Fruit fly (Drosophila melanogaster) whole organism, embryonic: ENCODE results near the gene Trf5.

Experiments
- Antp ChIP-seq: fragments of 200-800 bp; sonication (Bioruptor generic); optimal IDR thresholded peaks from 3 replicates; lab custom pipeline; 2016; ENCODE audit warnings: missing biosample characterization, missing genetic modification characterization
- CG10209 ChIP-seq: fragments of 200-800 bp; sonication (Bioruptor generic); optimal IDR thresholded peaks from 3 replicates; lab custom pipeline; 2017; ENCODE audit warnings: missing biosample characterization, mild to moderate bottlenecking, missing genetic modification characterization, missing genetic modification reagents
- CG1024 ChIP-seq: fragments of 200-800 bp; sonication (Bioruptor generic); IDR thresholded peaks from 2 replicates; pipeline ENCODE4 v1.3.6; 2022; ENCODE audit warnings: missing biosample characterization, missing genetic modification characterization
- CG11695 ChIP-seq: fragments of 200-800 bp; sonication (Bioruptor generic); IDR thresholded peaks from 3 replicates; pipeline ENCODE4 v1.3.6; 2022; ENCODE audit warnings: missing biosample characterization, missing genetic modification characterization
- CG12219 ChIP-seq: fragments of 200-800 bp; sonication (Bioruptor generic); optimal IDR thresholded peaks from 3 replicates; lab custom pipeline; 2018; ENCODE audit warnings: missing biosample characterization, mild to moderate bottlenecking, missing genetic modification characterization
- CG12769 ChIP-seq: fragments of 200-800 bp; sonication (Bioruptor generic); optimal IDR thresholded peaks from 2 replicates; lab custom pipeline; 2019; ENCODE audit warnings: missing biosample characterization, mild to moderate bottlenecking, missing genetic modification characterization, moderate library complexity
- CG13775 ChIP-seq: fragments of 200-800 bp; sonication (Bioruptor generic); optimal IDR thresholded peaks from 3 replicates; lab custom pipeline; 2017; ENCODE audit warnings: missing biosample characterization, mild to moderate bottlenecking, missing genetic modification characterization
- CG14014 ChIP-seq: fragments of 200-800 bp; sonication (Bioruptor generic); IDR thresholded peaks from 2 replicates; pipeline ENCODE4 v1.3.6; 2022; ENCODE audit warnings: missing biosample characterization, missing genetic modification characterization
- CG15269 ChIP-seq: fragments of 200-800 bp; sonication (Bioruptor generic); optimal IDR thresholded peaks from 2 replicates; lab custom pipeline; 2018; ENCODE audit warnings: missing biosample characterization, mild to moderate bottlenecking, missing genetic modification characterization, moderate library complexity
- CG2678 ChIP-seq: fragments of 200-800 bp; sonication (Bioruptor generic); optimal IDR thresholded peaks from 3 replicates; lab custom pipeline; 2019; ENCODE audit warnings: missing biosample characterization, mild to moderate bottlenecking, missing genetic modification characterization, moderate library complexity
- CG32532 ChIP-seq: fragments of 200-800 bp; sonication (Bioruptor generic); IDR thresholded peaks from 2 replicates; pipeline ENCODE4 v1.3.6; 2022; ENCODE audit warnings: missing biosample characterization, missing genetic modification characterization
- CG34422 ChIP-seq: fragments of 200-800 bp; sonication (Bioruptor generic); IDR thresholded peaks from 3 replicates; pipeline ENCODE4 v1.3.6; 2022; ENCODE audit warnings: missing biosample characterization, missing genetic modification characterization
- CG4360 ChIP-seq: fragments of 200-800 bp; sonication (Bioruptor generic); IDR thresholded peaks from 2 replicates; pipeline ENCODE4 v1.3.6; 2022; ENCODE audit warnings: missing biosample characterization, missing genetic modification characterization
- CG5953 ChIP-seq: fragments of 200-800 bp; sonication (Bioruptor generic); IDR thresholded peaks from 2 replicates; pipeline ENCODE4 v1.3.6; 2022; ENCODE audit warnings: missing biosample characterization, missing genetic modification characterization
- CG6175 ChIP-seq: fragments of 200-800 bp; sonication (Bioruptor generic); IDR thresholded peaks from 3 replicates; pipeline ENCODE4 v1.3.6; 2022; ENCODE audit warnings: missing biosample characterization, missing genetic modification characterization
- CG6689 ChIP-seq: fragments of 200-800 bp; sonication (Bioruptor generic); IDR thresholded peaks from 2 replicates; pipeline ENCODE4 v1.3.6; 2022; ENCODE audit warnings: missing biosample characterization, missing genetic modification characterization
- CG7357 ChIP-seq: fragments of 200-800 bp; sonication (Bioruptor generic); IDR thresholded peaks from 3 replicates; pipeline ENCODE4 v1.3.6; 2022; ENCODE audit warnings: missing biosample characterization, missing genetic modification characterization
- CG7786 ChIP-seq: fragments of 200-800 bp; sonication (Bioruptor generic); optimal IDR thresholded peaks from 2 replicates; lab custom pipeline; 2016; ENCODE audit warnings: missing biosample characterization, missing genetic modification characterization
- CG7963 ChIP-seq: fragments of 200-800 bp; sonication (Bioruptor generic); IDR thresholded peaks from 3 replicates; pipeline ENCODE4 v1.3.6; 2022; ENCODE audit warnings: missing biosample characterization, missing genetic modification characterization; ENCODE audit not compliant: partially characterized antibody
- CG9437 ChIP-seq: fragments of 200-800 bp; sonication (Bioruptor generic); optimal IDR thresholded peaks from 2 replicates; lab custom pipeline; 2018; ENCODE audit warnings: missing biosample characterization, mild to moderate bottlenecking, missing genetic modification characterization
- CHES-1-like ChIP-seq: fragments of 200-800 bp; sonication (Bioruptor generic); optimal IDR thresholded peaks from 2 replicates; lab custom pipeline; 2016; ENCODE audit warnings: missing biosample characterization, missing genetic modification characterization
- D19B ChIP-seq: fragments of 200-800 bp; sonication (Bioruptor generic); optimal IDR thresholded peaks from 2 replicates; lab custom pipeline; 2017; ENCODE audit warnings: missing biosample characterization, mild to moderate bottlenecking, missing genetic modification characterization
- E2f2 ChIP-seq: fragments of 200-800 bp; sonication (Bioruptor generic); IDR thresholded peaks from 2 replicates; pipeline ENCODE4 v1.3.6; 2022; ENCODE audit warnings: missing biosample characterization, missing genetic modification characterization
- GATAe ChIP-seq: fragments of 200-800 bp; sonication (Bioruptor generic); conservative IDR thresholded peaks from 2 replicates; pipeline ENCODE4 v1.3.6; 2022; ENCODE audit warnings: missing biosample characterization, missing genetic modification characterization
- Hr3 ChIP-seq: fragments of 200-800 bp; sonication (Bioruptor generic); optimal IDR thresholded peaks from 3 replicates; lab custom pipeline; 2016; ENCODE audit warnings: missing biosample characterization, missing genetic modification characterization
- Hr39 ChIP-seq: fragments of >200 bp; optimal IDR thresholded peaks from 2 replicates; lab custom pipeline; 2017
- Hsf ChIP-seq: fragments of 200-800 bp; sonication (Bioruptor generic); optimal IDR thresholded peaks from 3 replicates; lab custom pipeline; 2016; ENCODE audit warnings: missing biosample characterization, missing genetic modification characterization
- Lpt ChIP-seq: fragments of >200 bp; optimal IDR thresholded peaks from 2 replicates; lab custom pipeline; 2018; ENCODE audit warnings: missing biosample characterization, missing genetic modification characterization
- Meics ChIP-seq: fragments of 200-800 bp; sonication (Bioruptor generic); optimal IDR thresholded peaks from 2 replicates; lab custom pipeline; 2017; ENCODE audit warnings: missing biosample characterization, mild to moderate bottlenecking, missing genetic modification characterization
- Mes4 ChIP-seq: fragments of 200-800 bp; sonication (Bioruptor generic); optimal IDR thresholded peaks from 2 replicates; lab custom pipeline; 2016; ENCODE audit warnings: missing biosample characterization, missing genetic modification characterization
- Opbp ChIP-seq: fragments of 200-800 bp; sonication (Bioruptor generic); IDR thresholded peaks from 3 replicates; pipeline ENCODE4 v1.3.6; 2022; ENCODE audit warnings: missing biosample characterization, missing genetic modification characterization; ENCODE audit not compliant: partially characterized antibody
- Sry-β ChIP-seq: fragments of 200-800 bp; sonication (Bioruptor generic); optimal IDR thresholded peaks from 2 replicates; lab custom pipeline; 2018; ENCODE audit warnings: missing biosample characterization, mild to moderate bottlenecking, missing genetic modification characterization, moderate library complexity
- Taf1 ChIP-seq: fragments of 200-800 bp; sonication (Bioruptor generic); IDR thresholded peaks from 2 replicates; pipeline ENCODE4 v1.3.6; 2022; ENCODE audit warnings: missing biosample characterization, missing genetic modification characterization
- Usf ChIP-seq: fragments of 200-800 bp; sonication (Bioruptor generic); optimal IDR thresholded peaks from 2 replicates; lab custom pipeline; 2017; ENCODE audit warnings: missing genotype, missing biosample characterization, missing genetic modification characterization
- Xbp1 ChIP-seq: fragments of 200-800 bp; sonication (Bioruptor generic); optimal IDR thresholded peaks from 3 replicates; lab custom pipeline; 2016; ENCODE audit warnings: missing biosample characterization, mild to moderate bottlenecking, missing genetic modification characterization
- YL-1 ChIP-seq: fragments of 200-800 bp; sonication (Bioruptor generic); optimal IDR thresholded peaks from 3 replicates; lab custom pipeline; 2017; ENCODE audit warnings: missing biosample characterization, mild to moderate bottlenecking, missing genetic modification characterization
- ac ChIP-seq: fragments of 200-800 bp; sonication (Bioruptor generic); optimal IDR thresholded peaks from 3 replicates; lab custom pipeline; 2017; ENCODE audit warnings: missing biosample characterization, mild to moderate bottlenecking, missing genetic modification characterization
- al ChIP-seq: fragments of 200-800 bp; sonication (Bioruptor generic); IDR thresholded peaks from 2 replicates; pipeline ENCODE4 v1.3.6; 2022; ENCODE audit warnings: missing biosample characterization, missing genetic modification characterization
- bbx ChIP-seq: fragments of 200-800 bp; sonication (Bioruptor generic); IDR thresholded peaks from 2 replicates; pipeline ENCODE4 v1.3.6; 2022; ENCODE audit warnings: missing biosample characterization, missing genetic modification characterization; ENCODE audit not compliant: partially characterized antibody
- chm ChIP-seq: fragments of 200-800 bp; sonication (Bioruptor generic); IDR thresholded peaks from 2 replicates; pipeline ENCODE4 v1.3.6; 2022; ENCODE audit warnings: missing biosample characterization, missing genetic modification characterization
- ci ChIP-seq: fragments of 200-800 bp; sonication (Bioruptor generic); IDR thresholded peaks from 3 replicates; pipeline ENCODE4 v1.3.6; 2022; ENCODE audit warnings: missing biosample characterization, missing genetic modification characterization
- dmrt99B ChIP-seq: fragments of 200-800 bp; sonication (Bioruptor generic); optimal IDR thresholded peaks from 2 replicates; lab custom pipeline; 2018; ENCODE audit warnings: missing biosample characterization, mild to moderate bottlenecking, missing genetic modification characterization, moderate library complexity
- fd3F ChIP-seq: fragments of 200-800 bp; sonication (Bioruptor generic); optimal IDR thresholded peaks from 2 replicates; lab custom pipeline; 2018; ENCODE audit warnings: missing biosample characterization, mild to moderate bottlenecking, missing genetic modification characterization, moderate library complexity
- fru ChIP-seq: fragments of >200 bp; optimal IDR thresholded peaks from 2 replicates; lab custom pipeline; 2017
- ftz-f1 ChIP-seq: fragments of 200-800 bp; sonication (Bioruptor generic); optimal IDR thresholded peaks from 2 replicates; lab custom pipeline; 2016; ENCODE audit warnings: missing biosample characterization, missing genetic modification characterization
- fu2 ChIP-seq: fragments of 200-800 bp; sonication (Bioruptor generic); optimal IDR thresholded peaks from 2 replicates; lab custom pipeline; 2016; ENCODE audit warnings: missing biosample characterization, missing genetic modification characterization
- gcm ChIP-seq: fragments of 200-800 bp; sonication (Bioruptor generic); optimal IDR thresholded peaks from 2 replicates; lab custom pipeline; 2019; ENCODE audit warnings: missing biosample characterization, mild to moderate bottlenecking, missing genetic modification characterization, moderate library complexity
- gsb ChIP-seq: fragments of 200-800 bp; sonication (Bioruptor generic); IDR thresholded peaks from 2 replicates; pipeline ENCODE4 v1.3.6; 2022; ENCODE audit warnings: missing biosample characterization, missing genetic modification characterization
- klu ChIP-seq: fragments of 200-800 bp; sonication (Bioruptor generic); IDR thresholded peaks from 2 replicates; pipeline ENCODE4 v1.3.6; 2022; ENCODE audit warnings: missing biosample characterization, missing genetic modification characterization
- lola ChIP-seq, 3 experiments: fragments of >200 bp in 2 of 3; fragments of 200-800 bp in 1 of 3; sonication (Bioruptor generic) in 1 of 3; optimal IDR thresholded peaks; 2 replicates each; lab custom pipeline; 2017 to 2019; ENCODE audit warnings: missing biosample characterization in 3 of 3, missing genetic modification characterization in 3 of 3, mild to moderate bottlenecking in 1 of 3, moderate library complexity in 1 of 3
- onecut ChIP-seq: fragments of 200-800 bp; sonication (Bioruptor generic); IDR thresholded peaks from 2 replicates; pipeline ENCODE4 v1.3.6; 2022; ENCODE audit warnings: missing biosample characterization, missing genetic modification characterization
- slbo ChIP-seq: fragments of 200-800 bp; sonication (Bioruptor generic); IDR thresholded peaks from 2 replicates; pipeline ENCODE4 v1.3.6; 2022; ENCODE audit warnings: missing biosample characterization, missing genetic modification characterization
- stwl ChIP-seq: fragments of 200-800 bp; sonication (Bioruptor generic); optimal IDR thresholded peaks from 3 replicates; lab custom pipeline; 2018; ENCODE audit warnings: missing biosample characterization, mild to moderate bottlenecking, missing genetic modification characterization, moderate library complexity

Trf5 gene

dm6 chr2L:2734946-2735345 is 38.7 kb upstream of the Trf5 start (continued):
- TF ChIP-seq Mes4 (GFP tag; lab: Kevin White, UChicago) (no peak), onecut (GFP tag; lab: Robert Waterston, UW) (no peak), chm (GFP tag; lab: Robert Waterston, UW) (no peak), Hr3 (GFP tag; lab: Kevin White, UChicago) (no peak), CG12219 (GFP tag; lab: Kevin White, UChicago) (no peak), klu (GFP tag; lab: Robert Waterston, UW) (0 out of 2 replicates have a peak, but pooled peaks have one; percentile 29), ftz-f1 (GFP tag; lab: Kevin White, UChicago) (no peak), Taf1 (GFP tag; lab: Robert Waterston, UW) (no peak), Hsf (GFP tag; lab: Kevin White, UChicago) (no peak), CG9437 (GFP tag; lab: Kevin White, UChicago) (no peak), CG6175 (GFP tag; lab: Robert Waterston, UW) (no peak), CG6689 (GFP tag; lab: Robert Waterston, UW) (0 out of 2 replicates have a peak, but pooled peaks have one; percentile 11), Lpt (GFP tag; lab: Kevin White, UChicago) (no peak), GATAe (GFP tag; lab: Robert Waterston, UW) (no peak), Opbp (no peak), D19B (GFP tag; lab: Kevin White, UChicago) (peak; percentile 17), Hr39 (lab: Kevin White, UChicago) (no peak), CG13775 (GFP tag; lab: Kevin White, UChicago) (no peak), CG5953 (no peak), CG7963 (no peak), CG14014 (no peak), CG4360 (GFP tag; lab: Robert Waterston, UW) (no peak), dmrt99B (tag; lab: Kevin White, UChicago) (no peak), CG10209 (GFP tag; lab: Kevin White, UChicago) (no peak), Sry-β (GFP tag; lab: Kevin White, UChicago) (no peak), fu2 (peak; percentile 38), gcm (no peak), fru (no peak), stwl (tag; lab: Kevin White, UChicago) (no peak), CG7786 (GFP tag; lab: Kevin White, UChicago) (peak; percentile 21), Xbp1 (GFP tag; lab: Kevin White, UChicago) (no peak), CG12769 (tag; lab: Kevin White, UChicago) (peak; percentile 47), CG34422 (GFP tag; lab: Robert Waterston, UW) (no peak), slbo (peak; percentile 32; the same call in 1 of the 2 replicates), YL-1 (GFP tag; lab: Kevin White, UChicago) (no peak), Usf (GFP tag; lab: Kevin White, UChicago) (no peak), CG11695 (GFP tag; lab: Robert Waterston, UW) (no peak), Antp (GFP tag; lab: Kevin White, UChicago) (peak; percentile 11), Meics (GFP tag; lab: Kevin White, UChicago) (peak; percentile 12), al (GFP tag; lab: Robert Waterston, UW) (peak; percentile 56; the same call in 1 of the 2 replicates), ac (GFP tag; lab: Kevin White, UChicago) (no peak), ci (GFP tag; lab: Robert Waterston, UW) (no peak), bbx (GFP tag; lab: Robert Waterston, UW) (no peak), fd3F (GFP tag; lab: Kevin White, UChicago) (no peak), E2f2 (no peak), CG32532 (peak; percentile 52; the same call in 1 of the 2 replicates), CG2678 (tag; lab: Kevin White, UChicago) (no peak), CG1024 (GFP tag; lab: Robert Waterston, UW) (no peak), gsb (GFP tag; lab: Robert Waterston, UW) (no peak), CG7357 (GFP tag; lab: Robert Waterston, UW) (0 out of 3 replicates have a peak, but pooled peaks have one; percentile 27), lola (GFP tag; optimal IDR thresholded peaks at IDR 0.05; lab: Kevin White, UChicago) (no peak), CG15269 (tag; lab: Kevin White, UChicago) (no peak), CHES-1-like (GFP tag; lab: Kevin White, UChicago) (peak; percentile 12)
